Fruit fly (Drosophila melanogaster): ENCODE results near the gene CHMP2B.

Gene CHMP2B

dm6 chr3L:5187572-5187934, 48.1 kb downstream of the CHMP2B start (continued):
- TF ChIP-seq CHES-1-like (GFP tag; optimal IDR thresholded peaks at IDR 0.05) (peak; percentile 27), CG7556 (GFP tag; optimal IDR thresholded peaks at IDR 0.05) (no peak), ac (GFP tag; optimal IDR thresholded peaks at IDR 0.05) (no peak), Myb (GFP tag; optimal IDR thresholded peaks at IDR 0.05) (no peak), sob (GFP tag; IDR thresholded peaks at IDR 0.05) (peak; percentile 25; the same call in 1 of the 2 replicates), CG6813 (GFP tag; optimal IDR thresholded peaks at IDR 0.05) (no peak), CG11504 (tag; optimal IDR thresholded peaks at IDR 0.05) (peak; percentile 69), CG12769 (tag; optimal IDR thresholded peaks at IDR 0.05) (peak; percentile 69), CG2712 (tag; optimal IDR thresholded peaks at IDR 0.05) (peak; percentile 83), gce (GFP tag; IDR thresholded peaks at IDR 0.05) (0 out of 3 replicates have a peak, but pooled peaks have one; percentile 37), CG17802 (tag; optimal IDR thresholded peaks at IDR 0.05) (peak; percentile 40), bcd (GFP tag; optimal IDR thresholded peaks at IDR 0.05) (peak; percentile 33), CG6254 (GFP tag; optimal IDR thresholded peaks at IDR 0.05) (peak; percentile 59), mld (GFP tag; IDR thresholded peaks at IDR 0.05; ENCODE audit: partially characterized antibody) (no peak), dati (GFP tag; IDR thresholded peaks at IDR 0.05) (peak; percentile 66), E2f2 (GFP tag; IDR thresholded peaks at IDR 0.05) (no peak; the same call in 1 of the 2 replicates), vfl (GFP tag; optimal IDR thresholded peaks at IDR 0.05) (no peak), Sry-δ (GFP tag; optimal IDR thresholded peaks at IDR 0.05) (peak; percentile 16), CG3838 (GFP tag; optimal IDR thresholded peaks at IDR 0.05) (no peak), CG34224 (GFP tag; IDR thresholded peaks at IDR 0.05; ENCODE audit: partially characterized antibody) (no peak), chif (GFP tag; optimal IDR thresholded peaks at IDR 0.05) (peak; percentile 33 to 66), CG34376 (GFP tag; optimal IDR thresholded peaks at IDR 0.05) (no peak), sc (optimal IDR thresholded peaks at IDR 0.05) (no peak), sc (GFP tag; optimal IDR thresholded peaks at IDR 0.05) (peak; percentile 38), sqz (GFP tag; optimal IDR thresholded peaks at IDR 0.05) (no peak), ems (GFP tag; optimal IDR thresholded peaks at IDR 0.05) (no peak), CG5245 (GFP tag; optimal IDR thresholded peaks at IDR 0.05) (peak; percentile 50), CG8388 (GFP tag; optimal IDR thresholded peaks at IDR 0.05) (peak; percentile 51), lola (GFP tag; optimal IDR thresholded peaks at IDR 0.05) (peak in 1 of 3 experiments; percentile 62), ATbp (GFP tag; optimal IDR thresholded peaks at IDR 0.05) (peak; percentile 40), nerfin-2 (GFP tag; IDR thresholded peaks at IDR 0.05; ENCODE audit: partially characterized antibody) (no peak), slbo (GFP tag; IDR thresholded peaks at IDR 0.05) (peak; percentile 74), aop (GFP tag; IDR thresholded peaks at IDR 0.05) (no peak), CG10321 (GFP tag; IDR thresholded peaks at IDR 0.05) (no peak), CG15601 (tag; optimal IDR thresholded peaks at IDR 0.05) (no peak), twi (tag; optimal IDR thresholded peaks at IDR 0.05) (no peak), lov (optimal IDR thresholded peaks at IDR 0.05) (no peak), lov (GFP tag; IDR thresholded peaks at IDR 0.05) (peak; percentile 79; the same call in 2 of the 3 replicates), CG11093 (GFP tag; IDR thresholded peaks at IDR 0.05) (no peak), CG18619 (GFP tag; optimal IDR thresholded peaks at IDR 0.05) (no peak), CG3995 (GFP tag; optimal IDR thresholded peaks at IDR 0.05) (no peak), nau (GFP tag; optimal IDR thresholded peaks at IDR 0.05) (no peak), Neu2 (GFP tag; optimal IDR thresholded peaks at IDR 0.05; ENCODE audit: borderline replicate concordance) (no peak), CG4854 (GFP tag; optimal IDR thresholded peaks at IDR 0.05) (peak; percentile 14), gsb-n (tag; optimal IDR thresholded peaks at IDR 0.05) (peak; percentile 39), jing (GFP tag; optimal IDR thresholded peaks at IDR 0.05) (peak; percentile 69), CG10959 (GFP tag; IDR thresholded peaks at IDR 0.05) (peak; percentile 72), Vsx1 (GFP tag; optimal IDR thresholded peaks at IDR 0.05) (peak; percentile 28)

Measured in whole organism, embryonic.